Fruit fly (Drosophila melanogaster) whole organism, adult: Measurements from ENCODE around the gene Rpt5.

ENCODE experiments used
- CG12768 ChIP-seq: fragments of 200-800 bp; sonication (Bioruptor generic); optimal IDR thresholded peaks from 2 replicates; lab custom pipeline; 2017; ENCODE audit warnings: missing biosample characterization, missing genetic modification characterization, mild to moderate bottlenecking, moderate library complexity, missing genetic modification reagents
- CG14711 ChIP-seq: fragments of 200-800 bp; sonication (Bioruptor generic); optimal IDR thresholded peaks from 2 replicates; lab custom pipeline; 2018; ENCODE audit warnings: missing biosample characterization, mild to moderate bottlenecking, missing genetic modification characterization, moderate library complexity
- CG33017 ChIP-seq: fragments of 200-800 bp; sonication (Bioruptor generic); optimal IDR thresholded peaks from 2 replicates; lab custom pipeline; 2018; ENCODE audit warnings: missing biosample characterization, mild to moderate bottlenecking, missing genetic modification characterization, moderate library complexity
- CG7045 ChIP-seq: fragments of 200-800 bp; sonication (Bioruptor generic); optimal IDR thresholded peaks from 2 replicates; lab custom pipeline; 2017; ENCODE audit warnings: missing biosample characterization, mild to moderate bottlenecking, missing genetic modification characterization
- CG7101 ChIP-seq: fragments of 200-800 bp; sonication (Bioruptor generic); optimal IDR thresholded peaks from 2 replicates; lab custom pipeline; 2018; ENCODE audit warnings: missing biosample characterization, mild to moderate bottlenecking, missing genetic modification characterization, moderate library complexity
- Clk ChIP-seq: fragments of 200-800 bp; sonication (Bioruptor generic); optimal IDR thresholded peaks from 2 replicates; lab custom pipeline; 2017; ENCODE audit warnings: missing biosample characterization, missing genetic modification characterization
- bab1 ChIP-seq: fragments of 200-800 bp; sonication (Bioruptor generic); optimal IDR thresholded peaks from 3 replicates; lab custom pipeline; 2019; ENCODE audit warnings: missing biosample characterization, mild to moderate bottlenecking, missing genetic modification characterization, moderate library complexity
- cic ChIP-seq: fragments of 200-800 bp; sonication (Bioruptor generic); optimal IDR thresholded peaks from 2 replicates; lab custom pipeline; 2017; ENCODE audit warnings: missing biosample characterization, mild to moderate bottlenecking, missing genetic modification characterization, moderate library complexity
- toe ChIP-seq: fragments of 200-800 bp; sonication (Bioruptor generic); optimal IDR thresholded peaks from 2 replicates; lab custom pipeline; 2016; ENCODE audit warnings: missing biosample characterization, missing genetic modification characterization

DNA sequence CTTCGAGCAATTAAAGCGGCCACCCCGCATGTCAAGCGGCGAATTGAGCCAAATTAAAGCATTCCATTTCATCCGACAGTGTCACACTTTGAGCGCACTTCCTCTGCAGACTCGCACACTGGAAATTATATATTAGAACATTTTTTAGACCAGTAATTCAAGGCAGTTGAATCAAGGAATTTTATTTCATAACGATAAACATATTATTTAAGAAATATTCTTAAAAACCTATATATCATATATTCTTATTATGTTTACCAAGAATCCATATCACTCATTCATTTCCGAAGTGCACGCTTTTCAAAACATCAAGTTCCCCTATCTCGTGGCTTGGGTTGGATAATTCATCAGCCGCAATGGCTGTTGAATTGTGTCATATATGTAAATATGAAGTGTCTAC, 38.8 kb downstream of the Rpt5 start:
- no peak for TF ChIP-seq CG7101 (tag; lab: Kevin White, UChicago)
- TF ChIP-seq toe (GFP tag; lab: Kevin White, UChicago): no peak
- no peak for TF ChIP-seq bab1 (GFP tag; lab: Kevin White, UChicago)
- TF ChIP-seq CG33017: no peak
- TF ChIP-seq CG14711 (tag; lab: Kevin White, UChicago): no peak
- TF ChIP-seq CG12768: no peak
- no peak for TF ChIP-seq cic
- no peak for TF ChIP-seq CG7045 (GFP tag; lab: Kevin White, UChicago)
- no peak for TF ChIP-seq Clk
